Fruit fly (Drosophila melanogaster) whole organism, adult: Measurements from ENCODE around the gene jvl.
A peak's percentile ranks its signal among the peaks of the same experiment; 100 is the strongest.

Experiments used
- CG11617 ChIP-seq: fragments of 200-800 bp; sonication (Bioruptor generic); optimal IDR thresholded peaks from 2 replicates; lab custom pipeline; 2017; ENCODE audit warnings: mild to moderate bottlenecking, missing biosample characterization, missing genetic modification reagents, missing genetic modification characterization
- CG12768 ChIP-seq: fragments of 200-800 bp; sonication (Bioruptor generic); optimal IDR thresholded peaks from 2 replicates; lab custom pipeline; 2017; ENCODE audit warnings: missing biosample characterization, missing genetic modification characterization, mild to moderate bottlenecking, moderate library complexity, missing genetic modification reagents
- CG14711 ChIP-seq: fragments of 200-800 bp; sonication (Bioruptor generic); optimal IDR thresholded peaks from 2 replicates; lab custom pipeline; 2018; ENCODE audit warnings: missing biosample characterization, mild to moderate bottlenecking, missing genetic modification characterization, moderate library complexity
- CG1620 ChIP-seq: fragments of 200-800 bp; sonication (Bioruptor generic); optimal IDR thresholded peaks from 2 replicates; lab custom pipeline; 2016; ENCODE audit warnings: missing biosample characterization, missing genetic modification characterization
- CG33017 ChIP-seq: fragments of 200-800 bp; sonication (Bioruptor generic); optimal IDR thresholded peaks from 2 replicates; lab custom pipeline; 2018; ENCODE audit warnings: missing biosample characterization, mild to moderate bottlenecking, missing genetic modification characterization, moderate library complexity
- CG5204 ChIP-seq: fragments of 200-800 bp; sonication (Bioruptor generic); optimal IDR thresholded peaks from 2 replicates; lab custom pipeline; 2016; ENCODE audit warnings: missing biosample characterization, missing genetic modification characterization
- CG7045 ChIP-seq: fragments of 200-800 bp; sonication (Bioruptor generic); optimal IDR thresholded peaks from 2 replicates; lab custom pipeline; 2017; ENCODE audit warnings: missing biosample characterization, mild to moderate bottlenecking, missing genetic modification characterization
- CG7101 ChIP-seq: fragments of 200-800 bp; sonication (Bioruptor generic); optimal IDR thresholded peaks from 2 replicates; lab custom pipeline; 2018; ENCODE audit warnings: missing biosample characterization, mild to moderate bottlenecking, missing genetic modification characterization, moderate library complexity
- Clk ChIP-seq: fragments of 200-800 bp; sonication (Bioruptor generic); optimal IDR thresholded peaks from 2 replicates; lab custom pipeline; 2017; ENCODE audit warnings: missing biosample characterization, missing genetic modification characterization
- Crg-1 ChIP-seq: fragments of 200-800 bp; sonication (Bioruptor generic); optimal IDR thresholded peaks from 2 replicates; lab custom pipeline; 2016; ENCODE audit warnings: missing biosample characterization, missing genetic modification characterization
- Hr96 ChIP-seq: fragments of 200-800 bp; sonication (Bioruptor generic); optimal IDR thresholded peaks from 2 replicates; lab custom pipeline; 2016; ENCODE audit warnings: missing biosample characterization, missing genetic modification characterization
- Mnt ChIP-seq: fragments of 200-800 bp; sonication (Bioruptor generic); optimal IDR thresholded peaks from 2 replicates; lab custom pipeline; 2016; ENCODE audit warnings: missing biosample characterization, mild to moderate bottlenecking, missing genetic modification characterization
- bab1 ChIP-seq: fragments of 200-800 bp; sonication (Bioruptor generic); optimal IDR thresholded peaks from 3 replicates; lab custom pipeline; 2019; ENCODE audit warnings: missing biosample characterization, mild to moderate bottlenecking, missing genetic modification characterization, moderate library complexity
- cic ChIP-seq: fragments of 200-800 bp; sonication (Bioruptor generic); optimal IDR thresholded peaks from 2 replicates; lab custom pipeline; 2017; ENCODE audit warnings: missing biosample characterization, mild to moderate bottlenecking, missing genetic modification characterization, moderate library complexity
- cnc ChIP-seq, 2 experiments: fragments of >200 bp; optimal IDR thresholded peaks; 2 replicates each; lab custom pipeline; 2017
- kay ChIP-seq: fragments of 200-800 bp; sonication (Bioruptor generic); peaks from one replicate; lab custom pipeline; 2016; ENCODE audit warnings: missing biosample characterization, missing genetic modification characterization, borderline replicate concordance
- ovo ChIP-seq: fragments of 200-800 bp; sonication (Bioruptor generic); optimal IDR thresholded peaks from 2 replicates; lab custom pipeline; 2016; ENCODE audit warnings: missing biosample characterization, missing genetic modification characterization
- pad ChIP-seq: fragments of 200-800 bp; sonication (Bioruptor generic); optimal IDR thresholded peaks from 3 replicates; lab custom pipeline; 2017; ENCODE audit warnings: missing biosample characterization, missing genetic modification characterization, mild to moderate bottlenecking, moderate library complexity, missing genetic modification reagents
- tj ChIP-seq: fragments of 200-800 bp; sonication (Bioruptor generic); optimal IDR thresholded peaks from 3 replicates; lab custom pipeline; 2017; ENCODE audit warnings: missing biosample characterization, mild to moderate bottlenecking, missing genetic modification characterization, moderate library complexity
- toe ChIP-seq: fragments of 200-800 bp; sonication (Bioruptor generic); optimal IDR thresholded peaks from 2 replicates; lab custom pipeline; 2016; ENCODE audit warnings: missing biosample characterization, missing genetic modification characterization

The jvl gene

dm6 chr3R:14708948-14709385 is 32.4 kb upstream of the jvl start:
- TF ChIP-seq ovo (GFP tag; lab: Kevin White, UChicago), result no peak
- no peak for TF ChIP-seq Clk
- TF ChIP-seq cnc (optimal IDR thresholded peaks at IDR 0.05; lab: Kevin White, UChicago), result no peak
- TF ChIP-seq kay (GFP tag; lab: Kevin White, UChicago), result peak; percentile 82
- TF ChIP-seq CG11617 (GFP tag; lab: Kevin White, UChicago), result no peak
- no peak for TF ChIP-seq Mnt (GFP tag; lab: Kevin White, UChicago)
- TF ChIP-seq pad (GFP tag; lab: Kevin White, UChicago), result no peak
- TF ChIP-seq CG14711 (tag; lab: Kevin White, UChicago), result no peak
- TF ChIP-seq cic, result peak; percentile 87
- TF ChIP-seq toe (GFP tag; lab: Kevin White, UChicago), result no peak
- peak; percentile 11 for TF ChIP-seq CG12768 (GFP tag; lab: Kevin White, UChicago)
- TF ChIP-seq CG7045 (GFP tag; lab: Kevin White, UChicago), result no peak
- no peak for TF ChIP-seq tj
- peak; percentile 23 for TF ChIP-seq CG7101 (tag; lab: Kevin White, UChicago)
- no peak for TF ChIP-seq Hr96 (GFP tag; lab: Kevin White, UChicago)

dm6 chr3R:14709480-14709984 is 31.9 kb upstream of the jvl start:
- no peak for TF ChIP-seq toe (GFP tag; lab: Kevin White, UChicago)
- TF ChIP-seq Crg-1 (GFP tag; lab: Kevin White, UChicago), result no peak
- no peak for TF ChIP-seq Hr96 (GFP tag; lab: Kevin White, UChicago)
- TF ChIP-seq CG12768 (GFP tag; lab: Kevin White, UChicago), result no peak
- TF ChIP-seq Mnt (GFP tag; lab: Kevin White, UChicago), result no peak
- TF ChIP-seq CG7045 (GFP tag; lab: Kevin White, UChicago), result no peak
- TF ChIP-seq kay (GFP tag; lab: Kevin White, UChicago), result no peak
- TF ChIP-seq ovo (GFP tag; lab: Kevin White, UChicago), result no peak
- TF ChIP-seq CG14711 (tag; lab: Kevin White, UChicago), result no peak
- no peak for TF ChIP-seq CG7101 (tag; lab: Kevin White, UChicago)
- no peak for TF ChIP-seq bab1 (GFP tag; lab: Kevin White, UChicago)
- TF ChIP-seq CG5204 (GFP tag; lab: Kevin White, UChicago), result no peak

dm6 chr3R:14710673-14711072 is 30.7 kb upstream of the jvl start:
- TF ChIP-seq kay (GFP tag; lab: Kevin White, UChicago), result peak; percentile 32
- TF ChIP-seq CG12768 (GFP tag; lab: Kevin White, UChicago), result no peak

dm6 chr3R:14711447-14712163 is 29.8 kb upstream of the jvl start:
- TF ChIP-seq cnc (optimal IDR thresholded peaks at IDR 0.05; lab: Kevin White, UChicago) (no peak), CG7045 (GFP tag; lab: Kevin White, UChicago) (peak; percentile 32), toe (GFP tag; lab: Kevin White, UChicago) (no peak), CG12768 (GFP tag; lab: Kevin White, UChicago) (peak; percentile 78), CG14711 (tag; lab: Kevin White, UChicago) (peak; percentile 9), tj (peak; percentile 44), Mnt (GFP tag; lab: Kevin White, UChicago) (no peak), pad (GFP tag; lab: Kevin White, UChicago) (peak; percentile 90), Hr96 (GFP tag; lab: Kevin White, UChicago) (no peak), cic (peak; percentile 84), CG1620 (GFP tag; lab: Kevin White, UChicago) (no peak), ovo (GFP tag; lab: Kevin White, UChicago) (peak; percentile 55), CG7101 (tag; lab: Kevin White, UChicago) (peak; percentile 31), CG33017 (tag; lab: Kevin White, UChicago) (peak; percentile 58)

dm6 chr3R:14713110-14713713 is 28.2 kb upstream of the jvl start:
- TF ChIP-seq kay (GFP tag; lab: Kevin White, UChicago) (no peak), CG7045 (GFP tag; lab: Kevin White, UChicago) (no peak), CG14711 (tag; lab: Kevin White, UChicago) (no peak), Hr96 (GFP tag; lab: Kevin White, UChicago) (no peak), cic (no peak), pad (GFP tag; lab: Kevin White, UChicago) (no peak), Clk (no peak), CG11617 (GFP tag; lab: Kevin White, UChicago) (no peak), Crg-1 (GFP tag; lab: Kevin White, UChicago) (no peak), bab1 (GFP tag; lab: Kevin White, UChicago) (no peak), Mnt (GFP tag; lab: Kevin White, UChicago) (no peak), toe (GFP tag; lab: Kevin White, UChicago) (no peak), ovo (GFP tag; lab: Kevin White, UChicago) (no peak), tj (no peak), CG33017 (tag; lab: Kevin White, UChicago) (no peak), CG7101 (tag; lab: Kevin White, UChicago) (no peak), cnc (optimal IDR thresholded peaks at IDR 0.05; lab: Kevin White, UChicago) (no peak), CG12768 (GFP tag; lab: Kevin White, UChicago) (no peak), CG5204 (GFP tag; lab: Kevin White, UChicago) (no peak)
